Worm (Caenorhabditis elegans): ENCODE measurements around the gene srbc-9.

The srbc-9 gene

DNA sequence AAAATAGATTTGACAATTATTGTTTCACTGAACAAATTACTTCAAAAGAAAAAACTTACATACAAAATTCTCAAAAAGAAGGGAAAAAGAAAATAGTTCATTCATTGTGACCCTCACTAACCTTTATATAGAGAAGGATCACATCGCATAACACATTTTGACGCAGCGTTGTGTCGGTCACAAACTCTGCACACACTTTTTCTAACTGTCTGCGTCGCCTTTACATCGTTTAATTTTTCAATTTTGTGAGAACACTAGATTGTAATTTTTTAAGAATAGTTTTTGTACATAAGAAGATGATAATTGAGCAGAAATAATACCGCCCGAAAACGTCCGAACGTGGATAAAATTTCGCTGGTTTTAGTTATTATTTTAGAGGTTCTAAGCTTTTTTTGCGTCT lies 9.3 kb downstream of the srbc-9 start, which contains the start of gene C18B10.6:
TSS of gene C18B10.6 (minus strand) at position 101 of the 400 bp plus-strand sequence.
- TF ChIP-seq unc-120 (tag; optimal IDR thresholded peaks at IDR 0.05; ENCODE audit: poor library complexity, severe bottlenecking) (no peak), lin-13 (tag; optimal IDR thresholded peaks at IDR 0.05) (no peak), zip-8 (tag; optimal IDR thresholded peaks at IDR 0.05) (no peak), bed-3 (GFP tag; optimal IDR thresholded peaks at IDR 0.05) (no peak), ztf-11 (tag; optimal IDR thresholded peaks at IDR 0.05) (no peak), snpc-4 (tag; optimal IDR thresholded peaks at IDR 0.05) (no peak), flh-1 (GFP tag; optimal IDR thresholded peaks at IDR 0.05) (no peak), lsy-2 (tag; optimal IDR thresholded peaks at IDR 0.05) (no peak)

DNA sequence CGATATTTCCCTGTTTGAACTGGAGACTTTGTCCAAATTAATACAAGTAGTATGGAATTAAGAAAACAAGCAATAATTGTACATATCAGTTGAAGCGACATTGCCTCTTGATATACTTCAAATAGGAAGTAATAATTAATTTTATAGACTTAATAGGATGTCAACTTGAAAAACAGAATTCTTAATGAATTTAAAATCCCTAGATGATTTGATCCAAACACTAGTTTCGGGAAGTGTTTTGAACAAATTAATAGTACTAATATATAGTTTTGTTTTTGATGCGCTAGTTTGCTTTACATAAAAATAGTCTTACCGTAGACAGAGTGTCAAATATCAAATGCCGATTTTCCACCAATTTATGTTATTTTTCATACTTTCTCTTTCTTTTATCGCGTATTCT lies 11.8 kb downstream of the srbc-9 start, which contains the start of gene str-190:
TSS of gene str-190 (minus strand) at position 101 of the 400 bp plus-strand sequence.
- no peak for TF ChIP-seq ceh-43 (GFP tag; optimal IDR thresholded peaks at IDR 0.05)
- no peak for TF ChIP-seq sem-2 (GFP tag; optimal IDR thresholded peaks at IDR 0.05)
- TF ChIP-seq ceh-39 (tag; optimal IDR thresholded peaks at IDR 0.05), result no peak
- no peak for TF ChIP-seq flh-1 (GFP tag; optimal IDR thresholded peaks at IDR 0.05)
- TF ChIP-seq nhr-76 (tag; optimal IDR thresholded peaks at IDR 0.05), result no peak
- TF ChIP-seq hlh-1 (tag; optimal IDR thresholded peaks at IDR 0.05), result no peak
- no peak for TF ChIP-seq tbx-8 (GFP tag; optimal IDR thresholded peaks at IDR 0.05)
- no peak for TF ChIP-seq bed-3 (GFP tag; optimal IDR thresholded peaks at IDR 0.05)
- no peak for TF ChIP-seq drap-1 (GFP tag; optimal IDR thresholded peaks at IDR 0.05)
- TF ChIP-seq ham-2 (GFP tag; optimal IDR thresholded peaks at IDR 0.05), result no peak
- no peak for TF ChIP-seq unc-120 (tag; optimal IDR thresholded peaks at IDR 0.05; ENCODE audit: poor library complexity, severe bottlenecking)
- TF ChIP-seq unc-39 (tag; optimal IDR thresholded peaks at IDR 0.05), result no peak
- TF ChIP-seq snpc-4 (tag; optimal IDR thresholded peaks at IDR 0.05), result no peak

DNA sequence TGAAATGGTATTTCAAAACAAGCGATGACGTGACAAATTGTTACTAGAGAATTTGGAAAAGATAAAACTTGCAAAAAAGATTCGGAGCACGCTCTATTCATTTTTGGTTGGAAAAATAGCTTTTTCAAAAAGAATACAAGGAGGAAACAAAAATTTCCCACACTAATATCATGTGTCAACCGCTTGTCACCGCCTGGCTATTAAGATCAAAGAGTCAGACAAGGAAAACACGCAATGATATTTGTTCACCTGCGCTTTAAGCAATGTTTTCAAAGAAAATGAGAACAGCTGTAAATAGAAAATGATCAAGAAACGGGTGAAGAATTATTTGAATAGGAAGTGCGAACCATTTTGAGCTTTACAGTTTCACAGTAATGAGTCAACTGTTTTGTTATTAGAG lies 13.5 kb downstream of the srbc-9 start, which contains the start of gene srh-125:
TSS of gene srh-125 (minus strand) at position 101 of the 400 bp plus-strand sequence.
- TF ChIP-seq ceh-39 (tag; optimal IDR thresholded peaks at IDR 0.05), result no peak
- no peak for TF ChIP-seq lsy-2 (tag; optimal IDR thresholded peaks at IDR 0.05)
- no peak for TF ChIP-seq nhr-28 (tag; optimal IDR thresholded peaks at IDR 0.05)
- no peak for TF ChIP-seq M03D4.4 (tag; optimal IDR thresholded peaks at IDR 0.05)
- no peak for TF ChIP-seq nhr-76 (tag; optimal IDR thresholded peaks at IDR 0.05)
- TF ChIP-seq snpc-4 (tag; optimal IDR thresholded peaks at IDR 0.05), result no peak
- TF ChIP-seq sem-2 (GFP tag; optimal IDR thresholded peaks at IDR 0.05), result no peak
- no peak for TF ChIP-seq elt-1 (tag; optimal IDR thresholded peaks at IDR 0.05; ENCODE audit: borderline replicate concordance, insufficient read depth)
- TF ChIP-seq tbx-8 (GFP tag; optimal IDR thresholded peaks at IDR 0.05), result no peak
- no peak for TF ChIP-seq ztf-11 (tag; optimal IDR thresholded peaks at IDR 0.05)
- TF ChIP-seq unc-39 (tag; optimal IDR thresholded peaks at IDR 0.05), result no peak
- no peak for TF ChIP-seq bed-3 (GFP tag; optimal IDR thresholded peaks at IDR 0.05)
- no peak for TF ChIP-seq nhr-12 (tag; optimal IDR thresholded peaks at IDR 0.05)
- TF ChIP-seq blmp-1 (tag; optimal IDR thresholded peaks at IDR 0.05), result no peak
- no peak for TF ChIP-seq sptf-1 (tag; optimal IDR thresholded peaks at IDR 0.05)
- TF ChIP-seq hlh-1 (tag; optimal IDR thresholded peaks at IDR 0.05), result no peak

DNA sequence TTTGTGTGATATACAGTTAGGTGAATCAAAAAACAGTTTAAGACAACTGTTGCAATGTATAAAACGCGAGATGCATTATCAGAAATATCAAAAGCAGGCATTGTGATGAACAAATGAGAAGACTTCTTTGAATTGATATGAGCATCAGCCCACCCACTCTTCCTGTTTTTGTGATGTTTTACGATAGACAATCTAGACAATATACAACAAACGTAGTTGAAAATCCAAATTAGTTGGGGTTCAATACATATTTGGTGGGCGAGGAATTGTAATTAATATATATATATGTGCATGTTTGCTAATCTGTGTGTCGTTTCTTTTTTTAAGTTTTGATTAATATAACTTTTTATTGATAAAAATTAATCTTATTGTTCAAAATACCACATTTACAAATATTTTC lies 17.4 kb downstream of the srbc-9 start, which contains the start of gene str-28:
TSS of gene str-28 (minus strand) at position 101 of the 400 bp plus-strand sequence.
- no peak for TF ChIP-seq nhr-28 (tag; optimal IDR thresholded peaks at IDR 0.05)
- TF ChIP-seq sem-2 (GFP tag; optimal IDR thresholded peaks at IDR 0.05), result no peak
- no peak for TF ChIP-seq pha-4 (tag; optimal IDR thresholded peaks at IDR 0.05)
- no peak for TF ChIP-seq nhr-12 (tag; optimal IDR thresholded peaks at IDR 0.05)
- TF ChIP-seq elt-1 (tag; optimal IDR thresholded peaks at IDR 0.05; ENCODE audit: borderline replicate concordance, insufficient read depth), result no peak
- TF ChIP-seq tbx-8 (GFP tag; optimal IDR thresholded peaks at IDR 0.05), result no peak
- no peak for TF ChIP-seq zip-8 (tag; optimal IDR thresholded peaks at IDR 0.05)
- TF ChIP-seq unc-62 (GFP tag; optimal IDR thresholded peaks at IDR 0.05), result no peak
- no peak for TF ChIP-seq lsy-2 (tag; optimal IDR thresholded peaks at IDR 0.05)
- no peak for TF ChIP-seq hlh-1 (tag; optimal IDR thresholded peaks at IDR 0.05)
- no peak for TF ChIP-seq sptf-1 (tag; optimal IDR thresholded peaks at IDR 0.05)
- no peak for TF ChIP-seq unc-39 (tag; optimal IDR thresholded peaks at IDR 0.05)
- TF ChIP-seq M03D4.4 (tag; optimal IDR thresholded peaks at IDR 0.05), result no peak
- TF ChIP-seq ztf-11 (tag; optimal IDR thresholded peaks at IDR 0.05), result no peak
- TF ChIP-seq mab-5 (tag; optimal IDR thresholded peaks at IDR 0.05), result no peak

DNA sequence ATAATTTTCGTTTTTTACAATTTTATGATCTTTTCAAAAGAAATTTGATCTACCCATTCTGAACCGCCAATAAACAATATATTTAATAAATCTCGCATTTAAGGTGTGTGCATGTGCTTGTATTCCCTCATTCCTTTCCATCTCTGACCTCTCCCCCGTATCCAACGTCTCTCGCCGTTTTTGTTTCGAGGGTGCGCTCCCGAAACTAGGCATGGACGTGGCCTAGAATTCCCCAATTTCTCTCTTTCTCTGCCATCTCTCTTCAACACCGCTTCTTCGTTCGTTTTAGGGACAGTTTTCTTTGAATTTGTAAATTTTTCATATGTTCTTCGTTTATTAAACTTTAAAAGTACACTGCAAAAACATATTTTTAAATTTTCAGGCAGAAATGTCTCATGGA lies 24.7 kb downstream of the srbc-9 start, which contains the start of gene F25E5.1:
TSS of gene F25E5.1 (plus strand) at position 376 of the 400 bp plus-strand sequence.
- TF ChIP-seq lsy-2 (tag; optimal IDR thresholded peaks at IDR 0.05), result peak; percentile 58
- TF ChIP-seq ceh-39 (tag; optimal IDR thresholded peaks at IDR 0.05), result no peak
- peak; percentile 54 for TF ChIP-seq lin-13 (tag; optimal IDR thresholded peaks at IDR 0.05)
- no peak for TF ChIP-seq lin-32 (GFP tag; optimal IDR thresholded peaks at IDR 0.05)
- TF ChIP-seq hlh-1 (tag; optimal IDR thresholded peaks at IDR 0.05), result no peak
- peak; percentile 59 for TF ChIP-seq mep-1 (tag; optimal IDR thresholded peaks at IDR 0.05)
- peak; percentile 31 for TF ChIP-seq nhr-237 (tag; optimal IDR thresholded peaks at IDR 0.05)
- peak; percentile 44 for TF ChIP-seq pha-4 (tag; optimal IDR thresholded peaks at IDR 0.05)
- peak; percentile 45 for TF ChIP-seq sptf-1 (tag; optimal IDR thresholded peaks at IDR 0.05)
- TF ChIP-seq unc-120 (tag; optimal IDR thresholded peaks at IDR 0.05; ENCODE audit: poor library complexity, severe bottlenecking), result peak; percentile 98
- TF ChIP-seq M03D4.4 (tag; optimal IDR thresholded peaks at IDR 0.05), result peak; percentile 37
- no peak for TF ChIP-seq ztf-11 (tag; optimal IDR thresholded peaks at IDR 0.05)

Data from whole organism, mixed stage, embryonic.